Worm (Caenorhabditis elegans) whole organism, dauer: ENCODE data around the gene wah-1.

Experiments
- unc-62 ChIP-seq: sonication (generic microtip); optimal IDR thresholded peaks from 2 replicates; lab custom pipeline; 2017; ENCODE audit warnings: missing biosample characterization, missing genetic modification reagents, missing genetic modification characterization

Gene wah-1

ce11 chrIII:12030669-12031068, 40.7 kb downstream of the wah-1 start, which contains the start of gene Y79H2A.2:
Gene Y79H2A.2 (minus strand): TSS chrIII:12030769.
- no peak for TF ChIP-seq unc-62 (GFP tag; lab: Kevin White, UChicago)

ce11 chrIII:12033259-12033658, 43.3 kb downstream of the wah-1 start:
- no peak for TF ChIP-seq unc-62 (GFP tag; lab: Kevin White, UChicago)

ce11 chrIII:12034311-12034710, 44.3 kb downstream of the wah-1 start:
- TF ChIP-seq unc-62 (GFP tag; lab: Kevin White, UChicago) = no peak

- no peak for TF ChIP-seq unc-62 (GFP tag; lab: Kevin White, UChicago)
Observed at ce11 chrIII:12037217-12037616, 47.2 kb downstream of the wah-1 start.

- no peak for TF ChIP-seq unc-62 (GFP tag; lab: Kevin White, UChicago)
Observed at ce11 chrIII:12040999-12041398, 51.0 kb downstream of the wah-1 start, which contains the start of gene Y79H2A.4. Gene Y79H2A.4 (plus strand): TSS chrIII:12041299.
